Fruit fly (Drosophila melanogaster) whole organism, embryonic: ENCODE results near the gene CG3040.

Source experiments
- CG10979 ChIP-seq: fragments of 200-800 bp; sonication (Bioruptor generic); optimal IDR thresholded peaks from 2 replicates; lab custom pipeline; 2018; ENCODE audit warnings: missing biosample characterization, mild to moderate bottlenecking, missing genetic modification characterization, moderate library complexity
- CG12299 ChIP-seq: fragments of 200-800 bp; sonication (Bioruptor generic); optimal IDR thresholded peaks from 2 replicates; lab custom pipeline; 2018; ENCODE audit warnings: missing biosample characterization, mild to moderate bottlenecking, missing genetic modification characterization
- CG14667 ChIP-seq: fragments of 200-800 bp; sonication (Bioruptor generic); IDR thresholded peaks from 2 replicates; pipeline ENCODE4 v1.3.6; 2022; ENCODE audit warnings: missing biosample characterization, missing genetic modification characterization
- CG15011 ChIP-seq: fragments of 200-800 bp; sonication (Bioruptor generic); optimal IDR thresholded peaks from 3 replicates; lab custom pipeline; 2018; ENCODE audit warnings: missing biosample characterization, mild to moderate bottlenecking, missing genetic modification characterization
- CG15269 ChIP-seq: fragments of 200-800 bp; sonication (Bioruptor generic); optimal IDR thresholded peaks from 2 replicates; lab custom pipeline; 2018; ENCODE audit warnings: missing biosample characterization, mild to moderate bottlenecking, missing genetic modification characterization, moderate library complexity
- CG1647 ChIP-seq: fragments of 200-800 bp; sonication (Bioruptor generic); optimal IDR thresholded peaks from 3 replicates; lab custom pipeline; 2016; ENCODE audit warnings: missing biosample characterization, missing genetic modification characterization
- CG17612 ChIP-seq: fragments of 200-800 bp; sonication (Bioruptor generic); IDR thresholded peaks from 2 replicates; pipeline ENCODE4 v1.3.6; 2022; ENCODE audit warnings: missing biosample characterization, missing genetic modification characterization
- CG17802 ChIP-seq: fragments of 200-800 bp; sonication (Bioruptor generic); optimal IDR thresholded peaks from 2 replicates; lab custom pipeline; 2018; ENCODE audit warnings: missing biosample characterization, mild to moderate bottlenecking, missing genetic modification characterization, moderate library complexity
- CG1832 ChIP-seq: fragments of 200-800 bp; sonication (Bioruptor generic); optimal IDR thresholded peaks from 2 replicates; lab custom pipeline; 2017; ENCODE audit warnings: missing biosample characterization, mild to moderate bottlenecking, missing genetic modification characterization, inconsistent platforms
- CG2202 ChIP-seq: fragments of 200-800 bp; sonication (Bioruptor generic); optimal IDR thresholded peaks from 2 replicates; lab custom pipeline; 2018; ENCODE audit warnings: missing biosample characterization, mild to moderate bottlenecking, missing genetic modification characterization
- CG3726 ChIP-seq: fragments of 200-800 bp; sonication (Bioruptor generic); IDR thresholded peaks from 3 replicates; pipeline ENCODE4, ENCODE4 v1.3.6; 2022; ENCODE audit warnings: missing biosample characterization, missing genetic modification characterization
- CG3995 ChIP-seq: fragments of 200-800 bp; sonication (Bioruptor generic); optimal IDR thresholded peaks from 3 replicates; lab custom pipeline; 2016; ENCODE audit warnings: missing biosample characterization, missing genetic modification characterization
- CG43689 ChIP-seq: fragments of 200-800 bp; sonication (Bioruptor generic); IDR thresholded peaks from 2 replicates; pipeline ENCODE4 v1.3.6; 2022; ENCODE audit warnings: missing biosample characterization, missing genetic modification characterization
- CG6175 ChIP-seq: fragments of 200-800 bp; sonication (Bioruptor generic); IDR thresholded peaks from 3 replicates; pipeline ENCODE4 v1.3.6; 2022; ENCODE audit warnings: missing biosample characterization, missing genetic modification characterization
- CG7786 ChIP-seq: fragments of 200-800 bp; sonication (Bioruptor generic); optimal IDR thresholded peaks from 2 replicates; lab custom pipeline; 2016; ENCODE audit warnings: missing biosample characterization, missing genetic modification characterization
- CG8924 ChIP-seq: fragments of 200-800 bp; optimal IDR thresholded peaks from 3 replicates; lab custom pipeline; 2019; ENCODE audit warnings: missing biosample characterization, mild to moderate bottlenecking, missing genetic modification characterization, moderate library complexity
- CTCF ChIP-seq: fragments of 200-800 bp; sonication (Bioruptor generic); optimal IDR thresholded peaks from 2 replicates; lab custom pipeline; 2017; ENCODE audit warnings: missing biosample characterization, mild to moderate bottlenecking, missing genetic modification characterization, moderate library complexity
- Ets65A ChIP-seq: fragments of 200-800 bp; sonication (Bioruptor generic); peaks from one replicate; lab custom pipeline; 2016; ENCODE audit warnings: missing biosample characterization, missing genetic modification characterization
- GATAe ChIP-seq: fragments of 200-800 bp; sonication (Bioruptor generic); conservative IDR thresholded peaks from 2 replicates; pipeline ENCODE4 v1.3.6; 2022; ENCODE audit warnings: missing biosample characterization, missing genetic modification characterization
- Gug ChIP-seq: fragments of 200-800 bp; sonication (Bioruptor generic); IDR thresholded peaks from 4 replicates; pipeline ENCODE4 v1.3.6; 2022; ENCODE audit warnings: missing biosample characterization, missing genetic modification characterization
- H15 ChIP-seq: fragments of 200-800 bp; sonication (Bioruptor generic); IDR thresholded peaks from 3 replicates; pipeline ENCODE4 v1.3.6; 2022; ENCODE audit warnings: missing biosample characterization, missing genetic modification characterization
- MBD-R2 ChIP-seq: fragments of 200-800 bp; sonication (Bioruptor generic); IDR thresholded peaks from 2 replicates; pipeline ENCODE4 v1.3.6; 2022; ENCODE audit warnings: missing biosample characterization, missing genetic modification characterization
- Meics ChIP-seq: fragments of 200-800 bp; sonication (Bioruptor generic); optimal IDR thresholded peaks from 2 replicates; lab custom pipeline; 2017; ENCODE audit warnings: missing biosample characterization, mild to moderate bottlenecking, missing genetic modification characterization
- Ravus ChIP-seq: fragments of 200-800 bp; sonication (Bioruptor generic); IDR thresholded peaks from 2 replicates; pipeline ENCODE4 v1.3.6; 2022; ENCODE audit warnings: missing biosample characterization, missing genetic modification characterization
- Sox100B ChIP-seq: fragments of 200-800 bp; sonication (Bioruptor generic); optimal IDR thresholded peaks from 3 replicates; lab custom pipeline; 2018; ENCODE audit warnings: missing biosample characterization, mild to moderate bottlenecking, missing genetic modification characterization
- ac ChIP-seq: fragments of 200-800 bp; sonication (Bioruptor generic); optimal IDR thresholded peaks from 3 replicates; lab custom pipeline; 2017; ENCODE audit warnings: missing biosample characterization, mild to moderate bottlenecking, missing genetic modification characterization
- al ChIP-seq: fragments of 200-800 bp; sonication (Bioruptor generic); IDR thresholded peaks from 2 replicates; pipeline ENCODE4 v1.3.6; 2022; ENCODE audit warnings: missing biosample characterization, missing genetic modification characterization
- ase ChIP-seq: fragments of 200-800 bp; sonication (Bioruptor generic); IDR thresholded peaks from 3 replicates; pipeline ENCODE4 v1.3.6; 2022; ENCODE audit warnings: missing biosample characterization, missing genetic modification characterization
- ato ChIP-seq: fragments of 200-800 bp; sonication (Bioruptor generic); IDR thresholded peaks from 2 replicates; pipeline ENCODE4 v1.3.6; 2022; ENCODE audit warnings: missing biosample characterization, missing genetic modification characterization; ENCODE audit not compliant: partially characterized antibody
- bcd ChIP-seq: fragments of 200-800 bp; sonication (Bioruptor generic); optimal IDR thresholded peaks from 2 replicates; lab custom pipeline; 2017; ENCODE audit warnings: missing biosample characterization, mild to moderate bottlenecking, missing genetic modification characterization
- cas ChIP-seq: fragments of 200-800 bp; sonication (Bioruptor generic); IDR thresholded peaks from 2 replicates; pipeline ENCODE4 v1.3.6; 2022; ENCODE audit warnings: missing biosample characterization, missing genetic modification characterization
- da ChIP-seq: fragments of 200-800 bp; sonication (Bioruptor generic); optimal IDR thresholded peaks from 2 replicates; lab custom pipeline; 2016; ENCODE audit warnings: missing biosample characterization, missing genetic modification characterization
- dysf ChIP-seq: fragments of 200-800 bp; sonication (Bioruptor generic); IDR thresholded peaks from 3 replicates; pipeline ENCODE4 v1.3.6; 2022; ENCODE audit warnings: missing biosample characterization, missing genetic modification characterization
- en ChIP-seq: fragments of 200-800 bp; sonication (Bioruptor generic); optimal IDR thresholded peaks from 2 replicates; lab custom pipeline; 2016; ENCODE audit warnings: missing biosample characterization, missing genetic modification characterization
- hkb ChIP-seq, 2 experiments: fragments of 200-800 bp in 1 of 2; fragments of >200 bp in 1 of 2; sonication (Bioruptor generic) in 1 of 2; IDR thresholded peaks in 1 of 2; optimal IDR thresholded peaks in 1 of 2; 2 replicates each; pipeline versions ENCODE4 v1.3.6 to Lab custom; 2017 to 2022; ENCODE audit warnings: missing biosample characterization in 1 of 2, missing genetic modification characterization in 1 of 2
- insv ChIP-seq, 2 experiments: fragments of 200-800 bp; sonication (Bioruptor generic); optimal IDR thresholded peaks; 3 replicates each; lab custom pipeline; 2016 to 2018; ENCODE audit warnings: missing biosample characterization in 2 of 2, missing genetic modification characterization in 2 of 2
- kay ChIP-seq: fragments of 200-800 bp; sonication (Bioruptor generic); optimal IDR thresholded peaks from 2 replicates; lab custom pipeline; 2016; ENCODE audit warnings: missing biosample characterization, missing genetic modification characterization
- kni ChIP-seq: fragments of 200-800 bp; sonication (Bioruptor generic); optimal IDR thresholded peaks from 3 replicates; lab custom pipeline; 2017; ENCODE audit warnings: mild to moderate bottlenecking, missing biosample characterization, missing genetic modification reagents, missing genetic modification characterization
- lab ChIP-seq: fragments of 200-800 bp; sonication (Bioruptor generic); optimal IDR thresholded peaks from 3 replicates; lab custom pipeline; 2017; ENCODE audit warnings: missing biosample characterization, missing genetic modification characterization, mild to moderate bottlenecking, moderate library complexity, missing genetic modification reagents
- lmd ChIP-seq: fragments of 200-800 bp; sonication (Bioruptor generic); IDR thresholded peaks from 2 replicates; pipeline ENCODE4 v1.3.6; 2022; ENCODE audit warnings: missing biosample characterization, missing genetic modification characterization
- mam ChIP-seq: fragments of 200-800 bp; sonication (Bioruptor generic); optimal IDR thresholded peaks from 3 replicates; lab custom pipeline; 2016; ENCODE audit warnings: missing biosample characterization, missing genetic modification characterization
- org-1 ChIP-seq: fragments of 200-800 bp; sonication (Bioruptor generic); optimal IDR thresholded peaks from 2 replicates; lab custom pipeline; 2017; ENCODE audit warnings: missing biosample characterization, missing genetic modification characterization
- phol ChIP-seq: fragments of 200-800 bp; sonication (Bioruptor generic); optimal IDR thresholded peaks from 3 replicates; lab custom pipeline; 2018; ENCODE audit warnings: missing biosample characterization, mild to moderate bottlenecking, missing genetic modification characterization, moderate library complexity
- psq ChIP-seq: fragments of 200-800 bp; sonication (Bioruptor generic); optimal IDR thresholded peaks from 2 replicates; lab custom pipeline; 2017; ENCODE audit warnings: missing biosample characterization, missing genetic modification characterization
- sc ChIP-seq, 3 experiments: fragments of >200 bp in 2 of 3; fragments of 200-800 bp in 1 of 3; sonication (Bioruptor generic) in 1 of 3; optimal IDR thresholded peaks; 2 replicates in 2 of 3; 3 replicates in 1 of 3; lab custom pipeline; 2017; ENCODE audit warnings: mild to moderate bottlenecking in 1 of 3, missing biosample characterization in 1 of 3, missing genetic modification characterization in 1 of 3, missing genetic modification reagents in 1 of 3
- slbo ChIP-seq: fragments of 200-800 bp; sonication (Bioruptor generic); IDR thresholded peaks from 2 replicates; pipeline ENCODE4 v1.3.6; 2022; ENCODE audit warnings: missing biosample characterization, missing genetic modification characterization
- slou ChIP-seq: fragments of 200-800 bp; sonication (Bioruptor generic); optimal IDR thresholded peaks from 3 replicates; lab custom pipeline; 2016; ENCODE audit warnings: missing biosample characterization, missing genetic modification characterization
- ssp ChIP-seq: fragments of 200-800 bp; sonication (Bioruptor generic); IDR thresholded peaks from 2 replicates; pipeline ENCODE4 v1.3.6; 2022; ENCODE audit warnings: missing biosample characterization, missing genetic modification characterization
- tap ChIP-seq: fragments of 200-800 bp; optimal IDR thresholded peaks from 3 replicates; lab custom pipeline; 2019; ENCODE audit warnings: missing biosample characterization, mild to moderate bottlenecking, missing genetic modification characterization, moderate library complexity
- zfh1 ChIP-seq: fragments of 200-800 bp; sonication (Bioruptor generic); IDR thresholded peaks from 3 replicates; pipeline ENCODE4 v1.3.6; 2022; ENCODE audit warnings: missing biosample characterization, missing genetic modification characterization

CG3040 gene

dm6 chrX:7014931-7015428, 41.8 kb upstream of the CG3040 start (continued):
- TF ChIP-seq slou (GFP tag; lab: Kevin White, UChicago) (peak; percentile 19), H15 (GFP tag; lab: Robert Waterston, UW) (0 out of 3 replicates have a peak, but pooled peaks have one; percentile 8), phol (tag; lab: Kevin White, UChicago) (peak; percentile 19), da (GFP tag; lab: Kevin White, UChicago) (no peak), Ravus (GFP tag; lab: Robert Waterston, UW) (no peak), CG12299 (tag; lab: Kevin White, UChicago) (peak; percentile 15), CG15011 (no peak), sc (optimal IDR thresholded peaks at IDR 0.05; lab: Kevin White, UChicago) (no peak), sc (GFP tag; optimal IDR thresholded peaks at IDR 0.05; lab: Kevin White, UChicago) (no peak), CG14667 (GFP tag; lab: Robert Waterston, UW) (no peak), CTCF (peak; percentile 96), Ets65A (GFP tag; lab: Kevin White, UChicago) (peak; percentile 96), GATAe (GFP tag; lab: Robert Waterston, UW) (no peak), Gug (GFP tag; lab: Robert Waterston, UW) (peak; percentile 39; the same call in 1 of the 4 replicates), CG1647 (GFP tag; lab: Kevin White, UChicago) (no peak), CG10979 (tag; lab: Kevin White, UChicago) (peak; percentile 26), kay (GFP tag; lab: Kevin White, UChicago) (no peak), dysf (GFP tag; lab: Robert Waterston, UW) (peak; percentile 57; the same call in 2 of the 3 replicates), ac (GFP tag; lab: Kevin White, UChicago) (no peak), insv (GFP tag; optimal IDR thresholded peaks at IDR 0.05; lab: Kevin White, UChicago) (peak in 1 of 2 experiments; percentile 49), kni (GFP tag; lab: Kevin White, UChicago) (no peak), tap (tag; lab: Kevin White, UChicago) (no peak), Sox100B (GFP tag; lab: Kevin White, UChicago) (peak; percentile 14), cas (GFP tag; lab: Robert Waterston, UW) (no peak), lab (peak; percentile 48), al (GFP tag; lab: Robert Waterston, UW) (peak; percentile 15; the same call in 1 of the 2 replicates), slbo (peak; percentile 65), Meics (GFP tag; lab: Kevin White, UChicago) (peak; percentile 42), lmd (GFP tag; lab: Robert Waterston, UW) (peak; percentile 66), zfh1 (peak; percentile 66; the same call in 2 of the 3 replicates), CG7786 (GFP tag; lab: Kevin White, UChicago) (peak; percentile 12), CG3995 (GFP tag; lab: Kevin White, UChicago) (no peak), ssp (no peak), hkb (optimal IDR thresholded peaks at IDR 0.05; lab: Kevin White, UChicago) (no peak), hkb (GFP tag; IDR thresholded peaks at IDR 0.05; lab: Robert Waterston, UW) (peak; percentile 74), CG2202 (tag; lab: Kevin White, UChicago) (no peak), CG17612 (no peak; the same call in 1 of the 2 replicates), org-1 (GFP tag; lab: Kevin White, UChicago) (no peak), CG15269 (tag; lab: Kevin White, UChicago) (peak; percentile 47), CG6175 (GFP tag; lab: Robert Waterston, UW) (no peak), psq (no peak), mam (GFP tag; lab: Kevin White, UChicago) (peak; percentile 74), bcd (GFP tag; lab: Kevin White, UChicago) (peak; percentile 15), CG17802 (tag; lab: Kevin White, UChicago) (no peak), MBD-R2 (peak; percentile 46; the same call in 1 of the 2 replicates), CG1832 (no peak), CG43689 (GFP tag; lab: Robert Waterston, UW) (0 out of 2 replicates have a peak, but pooled peaks have one; percentile 7), CG8924 (tag; lab: Kevin White, UChicago) (peak; percentile 16), ato (0 out of 2 replicates have a peak, but pooled peaks have one; percentile 42), en (GFP tag; lab: Kevin White, UChicago) (peak; percentile 44), ase (GFP tag; lab: Robert Waterston, UW) (peak; percentile 50; the same call in 1 of the 3 replicates), CG3726 (GFP tag; lab: Robert Waterston, UW) (0 out of 3 replicates have a peak, but pooled peaks have one; percentile 19)
